Fruit fly (Drosophila melanogaster): Measurements from ENCODE around the gene CG11317.

Gene CG11317

dm6 chr3R:31062344-31062964, 34.7 kb downstream of the CG11317 start:
- peak; percentile 88 for TF ChIP-seq CG17801 (GFP tag; optimal IDR thresholded peaks at IDR 0.05; ENCODE audit: partially characterized antibody)

- TF ChIP-seq CG17801 (GFP tag; optimal IDR thresholded peaks at IDR 0.05; ENCODE audit: partially characterized antibody): peak; percentile 41
Measured at dm6 chr3R:31060708-31061625, 36.2 kb downstream of the CG11317 start, which contains the start of gene dco. dco (minus strand) TSS chr3R:31061210.

- TF ChIP-seq CG17801 (GFP tag; optimal IDR thresholded peaks at IDR 0.05; ENCODE audit: partially characterized antibody): no peak
Measured at dm6 chr3R:31059807-31060707, 37.1 kb downstream of the CG11317 start.

- peak; percentile 91 for TF ChIP-seq CG17801 (GFP tag; optimal IDR thresholded peaks at IDR 0.05; ENCODE audit: partially characterized antibody)
Measured at dm6 chr3R:31059036-31059806, 37.9 kb downstream of the CG11317 start.

- TF ChIP-seq CG17801 (GFP tag; optimal IDR thresholded peaks at IDR 0.05; ENCODE audit: partially characterized antibody): no peak
Measured at dm6 chr3R:31053784-31054221, 43.3 kb downstream of the CG11317 start, which contains the start of gene Chchd3. Chchd3 (minus strand) TSS chr3R:31053915.

dm6 chr3R:31048629-31049028, 48.5 kb downstream of the CG11317 start, which contains the start of gene Alp4:
Alp4 (plus strand) TSS chr3R:31048929.
- TF ChIP-seq CG17801 (GFP tag; optimal IDR thresholded peaks at IDR 0.05; ENCODE audit: partially characterized antibody): no peak

dm6 chr3R:31045005-31045404, 52.1 kb downstream of the CG11317 start, which contains the start of gene CG33920:
CG33920 (minus strand) TSS chr3R:31045105.
- no peak for TF ChIP-seq CG17801 (GFP tag; optimal IDR thresholded peaks at IDR 0.05; ENCODE audit: partially characterized antibody)
